Fruit fly (Drosophila melanogaster) whole organism, embryonic: ENCODE measurements around the gene Pde11.
A peak's percentile ranks its signal among the peaks of the same experiment; 100 is the strongest.

ENCODE experiments used
- ATbp ChIP-seq: fragments of 200-800 bp; sonication (Bioruptor generic); optimal IDR thresholded peaks from 2 replicates; lab custom pipeline; 2017; ENCODE audit warnings: missing biosample characterization, mild to moderate bottlenecking, missing genetic modification characterization, missing genetic modification reagents
- Ada2b ChIP-seq: fragments of 200-800 bp; sonication (Bioruptor generic); IDR thresholded peaks from 2 replicates; pipeline ENCODE4 v1.3.6; 2022; ENCODE audit warnings: missing biosample characterization, missing genetic modification characterization
- Asciz ChIP-seq: fragments of 200-800 bp; sonication (Bioruptor generic); optimal IDR thresholded peaks from 2 replicates; lab custom pipeline; 2017; ENCODE audit warnings: missing biosample characterization, mild to moderate bottlenecking, missing genetic modification characterization, missing genetic modification reagents
- C15 ChIP-seq: fragments of 200-800 bp; sonication (Bioruptor generic); IDR thresholded peaks from 3 replicates; pipeline ENCODE4 v1.3.6; 2022; ENCODE audit warnings: missing biosample characterization, missing genetic modification characterization
- CG10321 ChIP-seq: fragments of 200-800 bp; sonication (Bioruptor generic); IDR thresholded peaks from 2 replicates; pipeline ENCODE4 v1.3.6; 2022; ENCODE audit warnings: missing biosample characterization, missing genetic modification characterization
- CG10959 ChIP-seq: fragments of 200-800 bp; sonication (Bioruptor generic); IDR thresholded peaks from 2 replicates; pipeline ENCODE4 v1.3.6; 2022; ENCODE audit warnings: missing biosample characterization, missing genetic modification characterization
- CG12155 ChIP-seq: fragments of 200-800 bp; sonication (Bioruptor generic); optimal IDR thresholded peaks from 3 replicates; lab custom pipeline; 2016; ENCODE audit warnings: missing biosample characterization, missing genetic modification characterization
- CG12219 ChIP-seq: fragments of 200-800 bp; sonication (Bioruptor generic); optimal IDR thresholded peaks from 3 replicates; lab custom pipeline; 2018; ENCODE audit warnings: missing biosample characterization, mild to moderate bottlenecking, missing genetic modification characterization
- CG1233 ChIP-seq: fragments of 200-800 bp; sonication (Bioruptor generic); optimal IDR thresholded peaks from 4 replicates; lab custom pipeline; 2018; ENCODE audit warnings: missing biosample characterization, mild to moderate bottlenecking, missing genetic modification characterization
- CG12659 ChIP-seq: fragments of 200-800 bp; sonication (Bioruptor generic); optimal IDR thresholded peaks from 3 replicates; lab custom pipeline; 2017; ENCODE audit warnings: mild to moderate bottlenecking, missing biosample characterization, missing genetic modification reagents, missing genetic modification characterization
- CG14014 ChIP-seq: fragments of 200-800 bp; sonication (Bioruptor generic); IDR thresholded peaks from 2 replicates; pipeline ENCODE4 v1.3.6; 2022; ENCODE audit warnings: missing biosample characterization, missing genetic modification characterization
- CG1647 ChIP-seq: fragments of 200-800 bp; sonication (Bioruptor generic); optimal IDR thresholded peaks from 3 replicates; lab custom pipeline; 2016; ENCODE audit warnings: missing biosample characterization, missing genetic modification characterization
- CG17802 ChIP-seq: fragments of 200-800 bp; sonication (Bioruptor generic); optimal IDR thresholded peaks from 2 replicates; lab custom pipeline; 2018; ENCODE audit warnings: missing biosample characterization, mild to moderate bottlenecking, missing genetic modification characterization, moderate library complexity
- CG18262 ChIP-seq: fragments of 200-800 bp; optimal IDR thresholded peaks from 3 replicates; lab custom pipeline; 2019; ENCODE audit warnings: missing biosample characterization, mild to moderate bottlenecking, missing genetic modification characterization, moderate library complexity
- CG1832 ChIP-seq: fragments of 200-800 bp; sonication (Bioruptor generic); optimal IDR thresholded peaks from 2 replicates; lab custom pipeline; 2017; ENCODE audit warnings: missing biosample characterization, mild to moderate bottlenecking, missing genetic modification characterization, inconsistent platforms
- CG2120 ChIP-seq: fragments of 200-800 bp; sonication (Bioruptor generic); optimal IDR thresholded peaks from 3 replicates; lab custom pipeline; 2016; ENCODE audit warnings: missing biosample characterization, missing genetic modification characterization
- CG3065 ChIP-seq: fragments of 200-800 bp; sonication (Bioruptor generic); optimal IDR thresholded peaks from 2 replicates; lab custom pipeline; 2016; ENCODE audit warnings: missing biosample characterization, missing genetic modification characterization
- CG31224 ChIP-seq: fragments of 200-800 bp; sonication (Bioruptor generic); IDR thresholded peaks from 2 replicates; pipeline ENCODE4 v1.3.6; 2022; ENCODE audit warnings: missing biosample characterization, missing genetic modification characterization
- CG32532 ChIP-seq: fragments of 200-800 bp; sonication (Bioruptor generic); IDR thresholded peaks from 2 replicates; pipeline ENCODE4 v1.3.6; 2022; ENCODE audit warnings: missing biosample characterization, missing genetic modification characterization
- CG6175 ChIP-seq: fragments of 200-800 bp; sonication (Bioruptor generic); IDR thresholded peaks from 3 replicates; pipeline ENCODE4 v1.3.6; 2022; ENCODE audit warnings: missing biosample characterization, missing genetic modification characterization
- CG6689 ChIP-seq: fragments of 200-800 bp; sonication (Bioruptor generic); IDR thresholded peaks from 2 replicates; pipeline ENCODE4 v1.3.6; 2022; ENCODE audit warnings: missing biosample characterization, missing genetic modification characterization
- CG8388 ChIP-seq: fragments of 200-800 bp; sonication (Bioruptor generic); optimal IDR thresholded peaks from 2 replicates; lab custom pipeline; 2019; ENCODE audit warnings: missing biosample characterization, mild to moderate bottlenecking, missing genetic modification characterization, moderate library complexity
- CG9215 ChIP-seq: fragments of 200-800 bp; sonication (Bioruptor generic); IDR thresholded peaks from 2 replicates; pipeline ENCODE4 v1.3.6; 2022; ENCODE audit warnings: missing biosample characterization, missing genetic modification characterization
- CG9817 ChIP-seq: fragments of 200-800 bp; sonication (Bioruptor generic); optimal IDR thresholded peaks from 2 replicates; lab custom pipeline; 2018; ENCODE audit warnings: missing biosample characterization, mild to moderate bottlenecking, missing genetic modification characterization, moderate library complexity
- CG9932 ChIP-seq: fragments of 200-800 bp; sonication (Bioruptor generic); IDR thresholded peaks from 2 replicates; pipeline ENCODE4 v1.3.6; 2022; ENCODE audit warnings: missing biosample characterization, missing genetic modification characterization
- Elba2 ChIP-seq: fragments of 200-800 bp; sonication (Bioruptor generic); optimal IDR thresholded peaks from 3 replicates; lab custom pipeline; 2016; ENCODE audit warnings: missing biosample characterization, missing genetic modification characterization
- Gug ChIP-seq: fragments of 200-800 bp; sonication (Bioruptor generic); IDR thresholded peaks from 4 replicates; pipeline ENCODE4 v1.3.6; 2022; ENCODE audit warnings: missing biosample characterization, missing genetic modification characterization
- Hsf ChIP-seq: fragments of 200-800 bp; sonication (Bioruptor generic); optimal IDR thresholded peaks from 3 replicates; lab custom pipeline; 2016; ENCODE audit warnings: missing biosample characterization, missing genetic modification characterization
- Rx ChIP-seq: fragments of 200-800 bp; sonication (Bioruptor generic); IDR thresholded peaks from 2 replicates; pipeline ENCODE4 v1.3.6; 2022; ENCODE audit warnings: missing biosample characterization, missing genetic modification characterization
- Sox102F ChIP-seq: fragments of 200-800 bp; sonication (Bioruptor generic); optimal IDR thresholded peaks from 2 replicates; lab custom pipeline; 2018; ENCODE audit warnings: missing biosample characterization, mild to moderate bottlenecking, missing genetic modification characterization, moderate library complexity
- TFAM ChIP-seq: fragments of 200-800 bp; sonication (Bioruptor generic); optimal IDR thresholded peaks from 2 replicates; lab custom pipeline; 2017; ENCODE audit warnings: missing biosample characterization, missing genetic modification characterization, inconsistent platforms
- Xrp1 ChIP-seq: fragments of 200-800 bp; sonication (Bioruptor generic); IDR thresholded peaks from 2 replicates; pipeline ENCODE4 v1.3.6; 2022; ENCODE audit warnings: missing biosample characterization, missing genetic modification characterization
- cas ChIP-seq: fragments of 200-800 bp; sonication (Bioruptor generic); IDR thresholded peaks from 2 replicates; pipeline ENCODE4 v1.3.6; 2022; ENCODE audit warnings: missing biosample characterization, missing genetic modification characterization
- caup ChIP-seq: fragments of 200-800 bp; sonication (Bioruptor generic); optimal IDR thresholded peaks from 3 replicates; lab custom pipeline; 2017; ENCODE audit warnings: missing biosample characterization, mild to moderate bottlenecking, missing genetic modification characterization, moderate library complexity; ENCODE audit not compliant: severe bottlenecking
- chif ChIP-seq, 2 experiments: fragments of 200-800 bp; sonication (Bioruptor generic); optimal IDR thresholded peaks; 3 replicates each; lab custom pipeline; 2016; ENCODE audit warnings: missing biosample characterization in 2 of 2, missing genetic modification characterization in 2 of 2
- dati ChIP-seq: fragments of 200-800 bp; sonication (Bioruptor generic); IDR thresholded peaks from 2 replicates; pipeline ENCODE4 v1.3.6; 2022; ENCODE audit warnings: missing biosample characterization, missing genetic modification characterization
- dpn ChIP-seq, 2 experiments: fragments of 200-800 bp; sonication (Bioruptor generic); optimal IDR thresholded peaks; 3 replicates each; lab custom pipeline; 2016; ENCODE audit warnings: missing biosample characterization in 2 of 2, missing genetic modification characterization in 2 of 2
- dysf ChIP-seq: fragments of 200-800 bp; sonication (Bioruptor generic); IDR thresholded peaks from 3 replicates; pipeline ENCODE4 v1.3.6; 2022; ENCODE audit warnings: missing biosample characterization, missing genetic modification characterization
- ewg ChIP-seq: fragments of 200-800 bp; sonication (Bioruptor generic); optimal IDR thresholded peaks from 3 replicates; lab custom pipeline; 2017; ENCODE audit warnings: mild to moderate bottlenecking, missing biosample characterization, missing genetic modification reagents, missing genetic modification characterization
- eyg ChIP-seq: fragments of 200-800 bp; sonication (Bioruptor generic); optimal IDR thresholded peaks from 3 replicates; lab custom pipeline; 2016; ENCODE audit warnings: missing biosample characterization, missing genetic modification characterization
- gem ChIP-seq: fragments of 200-800 bp; sonication (Bioruptor generic); optimal IDR thresholded peaks from 2 replicates; lab custom pipeline; 2019; ENCODE audit warnings: missing biosample characterization, mild to moderate bottlenecking, missing genetic modification characterization, moderate library complexity
- hb ChIP-seq: fragments of 200-800 bp; sonication (Bioruptor generic); IDR thresholded peaks from 3 replicates; pipeline ENCODE4 v1.3.6; 2022; ENCODE audit warnings: missing biosample characterization, missing genetic modification characterization; ENCODE audit not compliant: partially characterized antibody
- hkb ChIP-seq, 2 experiments: fragments of 200-800 bp in 1 of 2; fragments of >200 bp in 1 of 2; sonication (Bioruptor generic) in 1 of 2; IDR thresholded peaks in 1 of 2; optimal IDR thresholded peaks in 1 of 2; 2 replicates each; pipeline versions ENCODE4 v1.3.6 to Lab custom; 2017 to 2022; ENCODE audit warnings: missing biosample characterization in 1 of 2, missing genetic modification characterization in 1 of 2
- pan ChIP-seq, 4 experiments: fragments of >200 bp in 3 of 4; fragments of 200-800 bp in 1 of 4; sonication (Bioruptor generic) in 1 of 4; optimal IDR thresholded peaks in 3 of 4; IDR thresholded peaks in 1 of 4; 2 replicates each; pipeline versions ENCODE4 v1.3.6 to Lab custom; 2017 to 2022; ENCODE audit warnings: missing biosample characterization in 2 of 4, missing genetic modification characterization in 2 of 4, mixed read lengths in 1 of 4
- ranshi ChIP-seq: fragments of 200-800 bp; sonication (Bioruptor generic); IDR thresholded peaks from 2 replicates; pipeline ENCODE4 v1.3.6; 2022; ENCODE audit warnings: missing biosample characterization, missing genetic modification characterization
- run ChIP-seq: fragments of 200-800 bp; sonication (Bioruptor generic); optimal IDR thresholded peaks from 3 replicates; lab custom pipeline; 2018; ENCODE audit warnings: missing biosample characterization, mild to moderate bottlenecking, missing genetic modification characterization
- sens ChIP-seq: fragments of 200-800 bp; sonication (Bioruptor generic); peaks from one replicate; lab custom pipeline; 2016; ENCODE audit warnings: missing biosample characterization, missing genetic modification characterization
- sisA ChIP-seq: fragments of 200-800 bp; sonication (Bioruptor generic); IDR thresholded peaks from 2 replicates; pipeline ENCODE4 v1.3.6; 2022; ENCODE audit warnings: missing biosample characterization, missing genetic modification characterization
- stwl ChIP-seq: fragments of 200-800 bp; sonication (Bioruptor generic); optimal IDR thresholded peaks from 3 replicates; lab custom pipeline; 2018; ENCODE audit warnings: missing biosample characterization, mild to moderate bottlenecking, missing genetic modification characterization, moderate library complexity
- zen2 ChIP-seq: fragments of 200-800 bp; sonication (Bioruptor generic); IDR thresholded peaks from 3 replicates; pipeline ENCODE4 v1.3.6; 2022; ENCODE audit warnings: missing biosample characterization, missing genetic modification characterization; ENCODE audit not compliant: partially characterized antibody

The Pde11 gene

dm6 chr2L:18584617-18585016 lies 5.5 kb downstream of the Pde11 start (continued):
- TF ChIP-seq dati (0 out of 2 replicates have a peak, but pooled peaks have one; percentile 33), CG1832 (GFP tag; lab: Kevin White, UChicago) (no peak), CG17802 (no peak), CG32532 (GFP tag; lab: Robert Waterston, UW) (peak; percentile 64), pan (optimal IDR thresholded peaks at IDR 0.05; lab: Kevin White, UChicago) (no peak), pan (GFP tag; optimal IDR thresholded peaks at IDR 0.05 in 1 of 2, IDR thresholded peaks at IDR 0.05 in 1 of 2) (peak in 1 of 2 experiments; percentile 55), stwl (tag; lab: Kevin White, UChicago) (no peak), run (no peak), sens (GFP tag; lab: Kevin White, UChicago) (peak; percentile 81), CG6175 (GFP tag; lab: Robert Waterston, UW) (no peak), CG9932 (peak; percentile 44), Ada2b (GFP tag; lab: Robert Waterston, UW) (0 out of 2 replicates have a peak, but pooled peaks have one; percentile 42), ranshi (GFP tag; lab: Robert Waterston, UW) (peak; percentile 37; the same call in 1 of the 2 replicates), zen2 (GFP tag; lab: Robert Waterston, UW) (no peak), Elba2 (no peak), CG18262 (no peak), eyg (GFP tag; lab: Kevin White, UChicago) (no peak), CG9215 (GFP tag; lab: Robert Waterston, UW) (no peak), CG3065 (no peak), CG1233 (peak; percentile 4), gem (tag; lab: Kevin White, UChicago) (peak; percentile 45), CG12155 (GFP tag; lab: Kevin White, UChicago) (peak; percentile 8), C15 (GFP tag; lab: Robert Waterston, UW) (no peak), CG6689 (GFP tag; lab: Robert Waterston, UW) (peak; percentile 54), Asciz (GFP tag; lab: Kevin White, UChicago) (no peak), Hsf (peak; percentile 4), CG14014 (GFP tag; lab: Robert Waterston, UW) (peak; percentile 8; the same call in 1 of the 2 replicates), Gug (GFP tag; lab: Robert Waterston, UW) (peak; percentile 20; the same call in 1 of the 4 replicates), CG12219 (GFP tag; lab: Kevin White, UChicago) (no peak), dpn (GFP tag; optimal IDR thresholded peaks at IDR 0.05; lab: Kevin White, UChicago) (peak in 1 of 2 experiments; percentile 10), Rx (GFP tag; lab: Robert Waterston, UW) (peak; percentile 44; the same call in 1 of the 2 replicates), cas (GFP tag; lab: Robert Waterston, UW) (peak; percentile 36; the same call in 1 of the 2 replicates), CG8388 (GFP tag; lab: Kevin White, UChicago) (no peak), hkb (optimal IDR thresholded peaks at IDR 0.05; lab: Kevin White, UChicago) (no peak), hkb (GFP tag; IDR thresholded peaks at IDR 0.05; lab: Robert Waterston, UW) (0 out of 2 replicates have a peak, but pooled peaks have one; percentile 19), sisA (GFP tag; lab: Robert Waterston, UW) (peak; percentile 65), CG10321 (GFP tag; lab: Robert Waterston, UW) (no peak), ewg (GFP tag; lab: Kevin White, UChicago) (no peak), CG2120 (GFP tag; lab: Kevin White, UChicago) (peak; percentile 64), ATbp (GFP tag; lab: Kevin White, UChicago) (no peak), CG1647 (GFP tag; lab: Kevin White, UChicago) (no peak), Sox102F (GFP tag; lab: Kevin White, UChicago) (peak; percentile 26), hb (GFP tag; lab: Robert Waterston, UW) (no peak), TFAM (GFP tag; lab: Kevin White, UChicago) (no peak), CG12659 (GFP tag; lab: Kevin White, UChicago) (no peak), caup (no peak), chif (GFP tag; optimal IDR thresholded peaks at IDR 0.05; lab: Kevin White, UChicago) (no peak), CG31224 (GFP tag; lab: Robert Waterston, UW) (no peak), CG9817 (tag; lab: Kevin White, UChicago) (no peak), CG10959 (GFP tag; lab: Robert Waterston, UW) (no peak), dysf (GFP tag; lab: Robert Waterston, UW) (0 out of 3 replicates have a peak, but pooled peaks have one; percentile 23), Xrp1 (peak; percentile 57; the same call in 1 of the 2 replicates)
